Worm (Caenorhabditis elegans): ENCODE results near the gene scl-27.

- TF ChIP-seq fkh-10 (GFP tag; optimal IDR thresholded peaks at IDR 0.05), result no peak
- TF ChIP-seq nhr-76 (tag; optimal IDR thresholded peaks at IDR 0.05), result no peak
- no peak for TF ChIP-seq lin-39 (tag; optimal IDR thresholded peaks at IDR 0.05)
- no peak for TF ChIP-seq unc-39 (tag; optimal IDR thresholded peaks at IDR 0.05)
- TF ChIP-seq nhr-28 (tag; optimal IDR thresholded peaks at IDR 0.05), result no peak
Measured at ce11 chrV:412820-413219, 13.0 kb downstream of the scl-27 start.

All from whole organism, L3 larva.